Fruit fly (Drosophila melanogaster) whole organism, embryonic: ENCODE measurements around the gene CG13996.

Experiments used
- Asciz ChIP-seq: fragments of 200-800 bp; sonication (Bioruptor generic); optimal IDR thresholded peaks from 2 replicates; lab custom pipeline; 2017; ENCODE audit warnings: missing biosample characterization, mild to moderate bottlenecking, missing genetic modification characterization, missing genetic modification reagents
- B-H2 ChIP-seq: fragments of 200-800 bp; sonication (Bioruptor generic); optimal IDR thresholded peaks from 2 replicates; lab custom pipeline; 2018; ENCODE audit warnings: missing biosample characterization, mild to moderate bottlenecking, missing genetic modification characterization
- Bgb ChIP-seq: fragments of 200-800 bp; sonication (Bioruptor generic); IDR thresholded peaks from 2 replicates; pipeline ENCODE4 v1.3.6; 2022; ENCODE audit warnings: missing biosample characterization, missing genetic modification characterization; ENCODE audit not compliant: partially characterized antibody
- CG10321 ChIP-seq: fragments of 200-800 bp; sonication (Bioruptor generic); IDR thresholded peaks from 2 replicates; pipeline ENCODE4 v1.3.6; 2022; ENCODE audit warnings: missing biosample characterization, missing genetic modification characterization
- CG12104 ChIP-seq: fragments of 200-800 bp; sonication (Bioruptor generic); optimal IDR thresholded peaks from 3 replicates; lab custom pipeline; 2016; ENCODE audit warnings: missing biosample characterization, missing genetic modification characterization
- CG14860 ChIP-seq: fragments of 200-800 bp; sonication (Bioruptor generic); IDR thresholded peaks from 3 replicates; pipeline ENCODE4 v1.3.6; 2022; ENCODE audit warnings: missing biosample characterization, missing genetic modification characterization; ENCODE audit not compliant: partially characterized antibody
- CG1602 ChIP-seq: fragments of 200-800 bp; sonication (Bioruptor generic); optimal IDR thresholded peaks from 3 replicates; lab custom pipeline; 2016; ENCODE audit warnings: missing biosample characterization, missing genetic modification characterization
- CG17328 ChIP-seq: fragments of 200-800 bp; sonication (Bioruptor generic); IDR thresholded peaks from 2 replicates; pipeline ENCODE4 v1.3.6; 2022; ENCODE audit warnings: missing biosample characterization, missing genetic modification characterization
- CG17912 ChIP-seq: fragments of 200-800 bp; sonication (Bioruptor generic); optimal IDR thresholded peaks from 2 replicates; lab custom pipeline; 2018; ENCODE audit warnings: missing biosample characterization, mild to moderate bottlenecking, missing genetic modification characterization
- CG2199 ChIP-seq: fragments of 200-800 bp; sonication (Bioruptor generic); IDR thresholded peaks from 3 replicates; pipeline ENCODE4 v1.3.6; 2022; ENCODE audit warnings: missing biosample characterization, missing genetic modification characterization
- CG3407 ChIP-seq: fragments of 200-800 bp; sonication (Bioruptor generic); optimal IDR thresholded peaks from 2 replicates; lab custom pipeline; 2018; ENCODE audit warnings: missing biosample characterization, mild to moderate bottlenecking, missing genetic modification characterization
- CG6175 ChIP-seq: fragments of 200-800 bp; sonication (Bioruptor generic); IDR thresholded peaks from 3 replicates; pipeline ENCODE4 v1.3.6; 2022; ENCODE audit warnings: missing biosample characterization, missing genetic modification characterization
- CG6654 ChIP-seq: fragments of 200-800 bp; sonication (Bioruptor generic); optimal IDR thresholded peaks from 2 replicates; lab custom pipeline; 2017; ENCODE audit warnings: missing biosample characterization, mild to moderate bottlenecking, missing genetic modification characterization
- CG7556 ChIP-seq: fragments of 200-800 bp; sonication (Bioruptor generic); optimal IDR thresholded peaks from 2 replicates; lab custom pipeline; 2017; ENCODE audit warnings: missing biosample characterization, mild to moderate bottlenecking, missing genetic modification characterization
- CG7839 ChIP-seq: fragments of 200-800 bp; sonication (Bioruptor generic); optimal IDR thresholded peaks from 3 replicates; lab custom pipeline; 2018; ENCODE audit warnings: missing biosample characterization, mild to moderate bottlenecking, missing genetic modification characterization, moderate library complexity
- CG8924 ChIP-seq: fragments of 200-800 bp; optimal IDR thresholded peaks from 3 replicates; lab custom pipeline; 2019; ENCODE audit warnings: missing biosample characterization, mild to moderate bottlenecking, missing genetic modification characterization, moderate library complexity
- CG9932 ChIP-seq: fragments of 200-800 bp; sonication (Bioruptor generic); IDR thresholded peaks from 2 replicates; pipeline ENCODE4 v1.3.6; 2022; ENCODE audit warnings: missing biosample characterization, missing genetic modification characterization
- Chrac-16 ChIP-seq: fragments of 200-800 bp; sonication (Bioruptor generic); optimal IDR thresholded peaks from 3 replicates; lab custom pipeline; 2016; ENCODE audit warnings: missing biosample characterization, missing genetic modification characterization
- CkIIα-i1 ChIP-seq: fragments of 200-800 bp; sonication (Bioruptor generic); IDR thresholded peaks from 2 replicates; pipeline ENCODE4 v1.3.6; 2022; ENCODE audit warnings: missing biosample characterization, missing genetic modification characterization
- D ChIP-seq, 2 experiments: fragments of 200-800 bp in 1 of 2; fragments of >200 bp in 1 of 2; sonication (Bioruptor generic) in 1 of 2; optimal IDR thresholded peaks; 2 replicates in 1 of 2; 3 replicates in 1 of 2; lab custom pipeline; 2017; ENCODE audit warnings: mild to moderate bottlenecking in 1 of 2, missing biosample characterization in 1 of 2, missing genetic modification characterization in 1 of 2, missing genetic modification reagents in 1 of 2
- E2f2 ChIP-seq: fragments of 200-800 bp; sonication (Bioruptor generic); IDR thresholded peaks from 2 replicates; pipeline ENCODE4 v1.3.6; 2022; ENCODE audit warnings: missing biosample characterization, missing genetic modification characterization
- HLHmδ ChIP-seq: fragments of 200-800 bp; sonication (Bioruptor generic); optimal IDR thresholded peaks from 2 replicates; lab custom pipeline; 2018; ENCODE audit warnings: missing biosample characterization, mild to moderate bottlenecking, missing genetic modification characterization, moderate library complexity
- Hr3 ChIP-seq: fragments of 200-800 bp; sonication (Bioruptor generic); optimal IDR thresholded peaks from 3 replicates; lab custom pipeline; 2016; ENCODE audit warnings: missing biosample characterization, missing genetic modification characterization
- Meics ChIP-seq: fragments of 200-800 bp; sonication (Bioruptor generic); optimal IDR thresholded peaks from 2 replicates; lab custom pipeline; 2017; ENCODE audit warnings: missing biosample characterization, mild to moderate bottlenecking, missing genetic modification characterization
- Scr ChIP-seq: fragments of 200-800 bp; sonication (Bioruptor generic); IDR thresholded peaks from 2 replicates; pipeline ENCODE4 v1.3.6; 2022; ENCODE audit warnings: missing biosample characterization, missing genetic modification characterization; ENCODE audit not compliant: partially characterized antibody
- Vsx1 ChIP-seq: fragments of 200-800 bp; sonication (Bioruptor generic); optimal IDR thresholded peaks from 2 replicates; lab custom pipeline; 2017; ENCODE audit warnings: missing biosample characterization, mild to moderate bottlenecking, missing genetic modification characterization, missing genetic modification reagents
- ase ChIP-seq: fragments of 200-800 bp; sonication (Bioruptor generic); IDR thresholded peaks from 3 replicates; pipeline ENCODE4 v1.3.6; 2022; ENCODE audit warnings: missing biosample characterization, missing genetic modification characterization
- bigmax ChIP-seq: fragments of 200-800 bp; sonication (Bioruptor generic); optimal IDR thresholded peaks from 2 replicates; lab custom pipeline; 2018; ENCODE audit warnings: missing biosample characterization, mild to moderate bottlenecking, missing genetic modification characterization
- bowl ChIP-seq: fragments of 200-800 bp; sonication (Bioruptor generic); IDR thresholded peaks from 2 replicates; pipeline ENCODE4 v1.3.6; 2022; ENCODE audit warnings: missing biosample characterization, missing genetic modification characterization
- chn ChIP-seq: fragments of 200-800 bp; sonication (Bioruptor generic); optimal IDR thresholded peaks from 2 replicates; lab custom pipeline; 2016; ENCODE audit warnings: missing biosample characterization, missing genetic modification characterization
- dmrt99B ChIP-seq: fragments of 200-800 bp; sonication (Bioruptor generic); optimal IDR thresholded peaks from 2 replicates; lab custom pipeline; 2018; ENCODE audit warnings: missing biosample characterization, mild to moderate bottlenecking, missing genetic modification characterization, moderate library complexity
- esg ChIP-seq: fragments of 200-800 bp; sonication (Bioruptor generic); conservative IDR thresholded peaks from 2 replicates; pipeline ENCODE4 v1.3.6; 2022; ENCODE audit warnings: missing biosample characterization, missing genetic modification characterization
- ken ChIP-seq: fragments of 200-800 bp; sonication (Bioruptor generic); IDR thresholded peaks from 3 replicates; pipeline ENCODE4 v1.3.6; 2022; ENCODE audit warnings: missing biosample characterization, missing genetic modification characterization
- lola ChIP-seq, 3 experiments: fragments of >200 bp in 2 of 3; fragments of 200-800 bp in 1 of 3; sonication (Bioruptor generic) in 1 of 3; optimal IDR thresholded peaks; 2 replicates each; lab custom pipeline; 2017 to 2019; ENCODE audit warnings: missing biosample characterization in 3 of 3, missing genetic modification characterization in 3 of 3, mild to moderate bottlenecking in 1 of 3, moderate library complexity in 1 of 3
- nmo ChIP-seq: fragments of 200-800 bp; sonication (Bioruptor generic); optimal IDR thresholded peaks from 2 replicates; lab custom pipeline; 2018; ENCODE audit warnings: missing biosample characterization, mild to moderate bottlenecking, missing genetic modification characterization, moderate library complexity
- p53 ChIP-seq: fragments of 200-800 bp; sonication (Bioruptor generic); optimal IDR thresholded peaks from 2 replicates; lab custom pipeline; 2016; ENCODE audit warnings: missing biosample characterization, missing genetic modification characterization
- pb ChIP-seq: fragments of 200-800 bp; sonication (Bioruptor generic); optimal IDR thresholded peaks from 3 replicates; lab custom pipeline; 2016; ENCODE audit warnings: missing biosample characterization, missing genetic modification characterization
- pros ChIP-seq: fragments of 200-800 bp; sonication (Bioruptor generic); optimal IDR thresholded peaks from 3 replicates; lab custom pipeline; 2019; ENCODE audit warnings: missing biosample characterization, mild to moderate bottlenecking, missing genetic modification characterization, moderate library complexity
- pzg ChIP-seq: fragments of 200-800 bp; sonication (Bioruptor generic); optimal IDR thresholded peaks from 3 replicates; lab custom pipeline; 2018; ENCODE audit warnings: missing biosample characterization, mild to moderate bottlenecking, missing genetic modification characterization, moderate library complexity
- sc ChIP-seq, 3 experiments: fragments of >200 bp in 2 of 3; fragments of 200-800 bp in 1 of 3; sonication (Bioruptor generic) in 1 of 3; optimal IDR thresholded peaks; 2 replicates in 2 of 3; 3 replicates in 1 of 3; lab custom pipeline; 2017; ENCODE audit warnings: mild to moderate bottlenecking in 1 of 3, missing biosample characterization in 1 of 3, missing genetic modification characterization in 1 of 3, missing genetic modification reagents in 1 of 3
- sim ChIP-seq: fragments of 200-800 bp; sonication (Bioruptor generic); IDR thresholded peaks from 2 replicates; pipeline ENCODE4 v1.3.6; 2022; ENCODE audit warnings: missing biosample characterization, missing genetic modification characterization
- slou ChIP-seq: fragments of 200-800 bp; sonication (Bioruptor generic); optimal IDR thresholded peaks from 3 replicates; lab custom pipeline; 2016; ENCODE audit warnings: missing biosample characterization, missing genetic modification characterization
- so ChIP-seq: fragments of 200-800 bp; sonication (Bioruptor generic); IDR thresholded peaks from 3 replicates; pipeline ENCODE4 v1.3.6; 2022; ENCODE audit warnings: missing biosample characterization, missing genetic modification characterization
- sqz ChIP-seq: fragments of 200-800 bp; sonication (Bioruptor generic); optimal IDR thresholded peaks from 3 replicates; lab custom pipeline; 2018; ENCODE audit warnings: missing biosample characterization, mild to moderate bottlenecking, missing genetic modification characterization
- stwl ChIP-seq: fragments of 200-800 bp; sonication (Bioruptor generic); optimal IDR thresholded peaks from 3 replicates; lab custom pipeline; 2018; ENCODE audit warnings: missing biosample characterization, mild to moderate bottlenecking, missing genetic modification characterization, moderate library complexity
- tgo ChIP-seq: fragments of 200-800 bp; sonication (Bioruptor generic); IDR thresholded peaks from 3 replicates; pipeline ENCODE4 v1.3.6; 2022; ENCODE audit warnings: missing biosample characterization, missing genetic modification characterization
- trh ChIP-seq: fragments of 200-800 bp; sonication (Bioruptor generic); optimal IDR thresholded peaks from 2 replicates; lab custom pipeline; 2016; ENCODE audit warnings: missing biosample characterization, missing genetic modification characterization
- tx ChIP-seq: fragments of 200-800 bp; sonication (Bioruptor generic); optimal IDR thresholded peaks from 2 replicates; lab custom pipeline; 2016; ENCODE audit warnings: missing biosample characterization, missing genetic modification characterization
- wek ChIP-seq: fragments of 200-800 bp; sonication (Bioruptor generic); optimal IDR thresholded peaks from 3 replicates; lab custom pipeline; 2018; ENCODE audit warnings: missing biosample characterization, mild to moderate bottlenecking, missing genetic modification characterization, moderate library complexity
- wor ChIP-seq: fragments of 200-800 bp; sonication (Bioruptor generic); IDR thresholded peaks from 2 replicates; pipeline ENCODE4 v1.3.6; 2022; ENCODE audit warnings: missing biosample characterization, missing genetic modification characterization
- yki ChIP-seq: fragments of >200 bp; optimal IDR thresholded peaks from 3 replicates; lab custom pipeline; 2018

The CG13996 gene

dm6 chr2L:6022793-6023192 is 2.2 kb downstream of the CG13996 start:
- TF ChIP-seq CG7556 (GFP tag; lab: Kevin White, UChicago) (no peak), wor (no peak), Meics (no peak), dmrt99B (tag; lab: Kevin White, UChicago) (peak; percentile 29), chn (GFP tag; lab: Kevin White, UChicago) (no peak), CG8924 (tag; lab: Kevin White, UChicago) (no peak), stwl (tag; lab: Kevin White, UChicago) (no peak), wek (GFP tag; lab: Kevin White, UChicago) (no peak), sim (no peak), pros (GFP tag; lab: Kevin White, UChicago) (no peak), Asciz (GFP tag; lab: Kevin White, UChicago) (no peak), bowl (GFP tag; lab: Robert Waterston, UW) (no peak), CG2199 (GFP tag; lab: Robert Waterston, UW) (no peak), B-H2 (no peak), bigmax (GFP tag; lab: Kevin White, UChicago) (no peak), sc (optimal IDR thresholded peaks at IDR 0.05; lab: Kevin White, UChicago) (no peak), sc (GFP tag; optimal IDR thresholded peaks at IDR 0.05; lab: Kevin White, UChicago) (no peak), trh (GFP tag; lab: Kevin White, UChicago) (no peak), CG1602 (no peak), D (optimal IDR thresholded peaks at IDR 0.05; lab: Kevin White, UChicago) (no peak), D (GFP tag; optimal IDR thresholded peaks at IDR 0.05; lab: Kevin White, UChicago) (peak; percentile 10), CG17912 (GFP tag; lab: Kevin White, UChicago) (no peak), Vsx1 (GFP tag; lab: Kevin White, UChicago) (no peak), CG9932 (GFP tag; lab: Robert Waterston, UW) (no peak), CG7839 (tag; lab: Kevin White, UChicago) (peak; percentile 42), CG6654 (GFP tag; lab: Kevin White, UChicago) (no peak), CkIIα-i1 (GFP tag; lab: Robert Waterston, UW) (no peak), tgo (no peak), lola (GFP tag; optimal IDR thresholded peaks at IDR 0.05; lab: Kevin White, UChicago) (peak in 1 of 3 experiments; percentile 58), pzg (no peak), p53 (GFP tag; lab: Kevin White, UChicago) (no peak), HLHmδ (no peak), tx (GFP tag; lab: Kevin White, UChicago) (no peak), Chrac-16 (GFP tag; lab: Kevin White, UChicago) (no peak), sqz (GFP tag; lab: Kevin White, UChicago) (no peak), nmo (GFP tag; lab: Kevin White, UChicago) (peak; percentile 57), CG12104 (GFP tag; lab: Kevin White, UChicago) (no peak), CG3407 (GFP tag; lab: Kevin White, UChicago) (no peak), pb (GFP tag; lab: Kevin White, UChicago) (no peak), esg (GFP tag; lab: Robert Waterston, UW) (no peak), CG6175 (no peak), CG10321 (GFP tag; lab: Robert Waterston, UW) (no peak), so (GFP tag; lab: Robert Waterston, UW) (no peak), Scr (no peak), slou (no peak), ken (GFP tag; lab: Robert Waterston, UW) (no peak), yki (lab: Kevin White, UChicago) (no peak), CG14860 (GFP tag; lab: Robert Waterston, UW) (no peak), Bgb (GFP tag; lab: Robert Waterston, UW) (no peak), E2f2 (GFP tag; lab: Robert Waterston, UW) (no peak), CG17328 (GFP tag; lab: Robert Waterston, UW) (no peak), Hr3 (GFP tag; lab: Kevin White, UChicago) (no peak), ase (GFP tag; lab: Robert Waterston, UW) (no peak)
